Worm (Caenorhabditis elegans) whole organism, L1 larva: ENCODE results near the gene D1054.8.
A peak's percentile ranks its signal among the peaks of the same experiment; 100 is the strongest.

ENCODE experiments used
- C04F5.9 ChIP-seq: sonication (generic microtip); optimal IDR thresholded peaks from 2 replicates; lab custom pipeline; 2016; ENCODE audit warnings: missing genetic modification characterization, missing compliant biosample characterization
- Y116A8C.19 ChIP-seq: sonication (generic microtip); optimal IDR thresholded peaks from 2 replicates; lab custom pipeline; 2016; ENCODE audit warnings: missing compliant biosample characterization, missing genetic modification characterization, borderline replicate concordance
- alr-1 ChIP-seq: fragments of 200-800 bp; sonication (Bioruptor generic); optimal IDR thresholded peaks from 2 replicates; lab custom pipeline; 2018; ENCODE audit warnings: borderline replicate concordance, mild to moderate bottlenecking, missing genetic modification characterization, missing compliant biosample characterization
- blmp-1 ChIP-seq: fragments of 150-350 bp; optimal IDR thresholded peaks from 2 replicates; lab custom pipeline; 2014; ENCODE audit warnings: missing biosample characterization, missing genetic modification characterization
- ceh-8 ChIP-seq: fragments of 200-800 bp; sonication (Bioruptor generic); optimal IDR thresholded peaks from 2 replicates; lab custom pipeline; 2018; ENCODE audit warnings: mild to moderate bottlenecking, missing genetic modification characterization, moderate library complexity, missing compliant biosample characterization
- ceh-82 ChIP-seq, 3 experiments: fragments of 150-350 bp in 1 of 3; sonication (generic microtip) in 2 of 3; optimal IDR thresholded peaks; 2 replicates each; lab custom pipeline; 2014 to 2017; ENCODE audit warnings: missing biosample characterization in 3 of 3, missing genetic modification characterization in 3 of 3
- ceh-88 ChIP-seq: fragments of 200-800 bp; sonication (Bioruptor generic); IDR thresholded peaks from 2 replicates; pipeline ENCODE4 v1.3.6; 2022; ENCODE audit warnings: missing genetic modification characterization, missing compliant biosample characterization
- ceh-90 ChIP-seq: sonication (generic microtip); optimal IDR thresholded peaks from 2 replicates; lab custom pipeline; 2016; ENCODE audit warnings: missing genetic modification characterization, missing compliant biosample characterization
- dpl-1 ChIP-seq, 3 experiments: fragments of 150-350 bp in 2 of 3; sonication (generic microtip) in 1 of 3; optimal IDR thresholded peaks; 2 replicates each; lab custom pipeline; 2014 to 2017; ENCODE audit warnings: missing biosample characterization in 3 of 3, missing genetic modification characterization in 3 of 3, missing genetic modification reagents in 3 of 3
- efl-1 ChIP-seq, 4 experiments: fragments of 150-350 bp; optimal IDR thresholded peaks in 3 of 4; peaks in 1 of 4; 1 replicate in 1 of 4; 2 replicates in 3 of 4; lab custom pipeline; 2014; ENCODE audit warnings: missing biosample characterization in 2 of 4, missing genetic modification characterization in 2 of 4, missing genetic modification reagents in 2 of 4
- egl-13 ChIP-seq: sonication (generic microtip); optimal IDR thresholded peaks from 2 replicates; lab custom pipeline; 2016; ENCODE audit warnings: missing genotype, missing genetic modification reagents, missing genetic modification characterization, missing compliant biosample characterization
- elt-2 ChIP-seq: sonication (generic microtip); optimal IDR thresholded peaks from 2 replicates; lab custom pipeline; 2016; ENCODE audit warnings: missing genetic modification characterization, mild to moderate bottlenecking, inconsistent platforms, missing compliant biosample characterization, missing genetic modification reagents
- ets-5 ChIP-seq: fragments of 200-800 bp; sonication (Bioruptor generic); IDR thresholded peaks from 2 replicates; pipeline ENCODE4 v1.3.6; 2022; ENCODE audit warnings: missing genetic modification characterization, missing compliant biosample characterization
- fkh-4 ChIP-seq: sonication (generic microtip); optimal IDR thresholded peaks from 2 replicates; lab custom pipeline; 2016; ENCODE audit warnings: missing compliant biosample characterization, missing genetic modification characterization, borderline replicate concordance
- fkh-8 ChIP-seq: sonication (generic microtip); optimal IDR thresholded peaks from 2 replicates; lab custom pipeline; 2016; ENCODE audit warnings: mild to moderate bottlenecking, missing genetic modification characterization, missing compliant biosample characterization
- grh-1 ChIP-seq: fragments of 200-800 bp; sonication (Bioruptor generic); IDR thresholded peaks from 2 replicates; pipeline ENCODE4 v1.3.6; 2022; ENCODE audit warnings: missing genetic modification reagents, missing genetic modification characterization, missing compliant biosample characterization
- hlh-17 ChIP-seq: fragments of 200-800 bp; sonication (Bioruptor generic); optimal IDR thresholded peaks from 2 replicates; lab custom pipeline; 2018; ENCODE audit warnings: missing genetic modification characterization, mild to moderate bottlenecking, missing compliant biosample characterization, moderate library complexity, borderline replicate concordance
- hlh-4 ChIP-seq: sonication (generic microtip); optimal IDR thresholded peaks from 2 replicates; lab custom pipeline; 2016; ENCODE audit warnings: mild to moderate bottlenecking, missing genetic modification characterization, missing compliant biosample characterization
- hpl-2 ChIP-seq: fragments of 150-350 bp; optimal IDR thresholded peaks from 2 replicates; lab custom pipeline; 2014; ENCODE audit warnings: missing biosample characterization, missing genetic modification reagents, missing genetic modification characterization
- irx-1 ChIP-seq: sonication (generic microtip); optimal IDR thresholded peaks from 2 replicates; lab custom pipeline; 2016; ENCODE audit warnings: missing genetic modification characterization, missing compliant biosample characterization
- lin-13 ChIP-seq: fragments of 150-350 bp; optimal IDR thresholded peaks from 2 replicates; lab custom pipeline; 2014; ENCODE audit warnings: missing biosample characterization, missing genetic modification reagents, missing genetic modification characterization
- lin-14 ChIP-seq: fragments of 200-800 bp; sonication (Bioruptor generic); optimal IDR thresholded peaks from 2 replicates; lab custom pipeline; 2018; ENCODE audit warnings: mild to moderate bottlenecking, missing genetic modification characterization, moderate library complexity, missing compliant biosample characterization
- lin-39 ChIP-seq: fragments of 150-350 bp; optimal IDR thresholded peaks from 2 replicates; lab custom pipeline; 2014; ENCODE audit warnings: missing biosample characterization, missing genetic modification reagents, missing genetic modification characterization
- lsy-2 ChIP-seq, 2 experiments: fragments of 150-350 bp; optimal IDR thresholded peaks; 2 replicates each; lab custom pipeline; 2014; ENCODE audit warnings: missing biosample characterization in 2 of 2, missing genetic modification characterization in 2 of 2
- mab-9 ChIP-seq: fragments of 200-800 bp; sonication (Bioruptor generic); IDR thresholded peaks from 2 replicates; pipeline ENCODE4 v1.3.6; 2022; ENCODE audit warnings: missing genetic modification reagents, missing genetic modification characterization, missing compliant biosample characterization
- nhr-47 ChIP-seq: sonication (generic microtip); optimal IDR thresholded peaks from 2 replicates; lab custom pipeline; 2016; ENCODE audit warnings: mild to moderate bottlenecking, missing genetic modification characterization, moderate library complexity, missing compliant biosample characterization
- nhr-71 ChIP-seq: sonication (generic microtip); optimal IDR thresholded peaks from 2 replicates; lab custom pipeline; 2016; ENCODE audit warnings: mild to moderate bottlenecking, missing genetic modification characterization, moderate library complexity, missing compliant biosample characterization
- nhr-76 ChIP-seq: sonication (generic microtip); optimal IDR thresholded peaks from 2 replicates; lab custom pipeline; 2017; ENCODE audit warnings: missing biosample characterization, missing genetic modification characterization
- nhr-77 ChIP-seq: fragments of 150-350 bp; optimal IDR thresholded peaks from 2 replicates; lab custom pipeline; 2014; ENCODE audit warnings: missing biosample characterization, missing genetic modification characterization
- nhr-84 ChIP-seq: sonication (generic microtip); optimal IDR thresholded peaks from 2 replicates; lab custom pipeline; 2017; ENCODE audit warnings: missing biosample characterization, missing genetic modification characterization
- nhr-85 ChIP-seq: sonication (generic microtip); peaks from one replicate; lab custom pipeline; 2016; ENCODE audit warnings: missing genetic modification characterization, inconsistent platforms, missing compliant biosample characterization
- nhr-90 ChIP-seq: sonication (generic microtip); optimal IDR thresholded peaks from 2 replicates; lab custom pipeline; 2016; ENCODE audit warnings: mild to moderate bottlenecking, missing genetic modification characterization, missing compliant biosample characterization; ENCODE audit not compliant: poor library complexity
- pag-3 ChIP-seq: sonication (generic microtip); optimal IDR thresholded peaks from 2 replicates; lab custom pipeline; 2017; ENCODE audit warnings: missing genetic modification characterization, mild to moderate bottlenecking, missing compliant biosample characterization, antibody characterized with exemption, borderline replicate concordance; ENCODE audit not compliant: insufficient read depth
- pax-3 ChIP-seq: fragments of 200-800 bp; sonication (Bioruptor generic); optimal IDR thresholded peaks from 2 replicates; lab custom pipeline; 2018; ENCODE audit warnings: mild to moderate bottlenecking, missing genetic modification characterization, moderate library complexity, missing compliant biosample characterization
- rnt-1 ChIP-seq: sonication (generic microtip); optimal IDR thresholded peaks from 2 replicates; lab custom pipeline; 2016; ENCODE audit warnings: mild to moderate bottlenecking, missing genetic modification characterization, moderate library complexity, missing compliant biosample characterization
- sptf-1 ChIP-seq: fragments of 150-350 bp; optimal IDR thresholded peaks from 2 replicates; lab custom pipeline; 2014; ENCODE audit warnings: missing biosample characterization, missing genetic modification characterization
- swsn-7 ChIP-seq: sonication (generic microtip); optimal IDR thresholded peaks from 2 replicates; lab custom pipeline; 2016; ENCODE audit warnings: missing genetic modification characterization, missing compliant biosample characterization
- tlp-1 ChIP-seq: fragments of 150-350 bp; optimal IDR thresholded peaks from 2 replicates; lab custom pipeline; 2014; ENCODE audit warnings: missing biosample characterization, missing genetic modification characterization
- unc-130 ChIP-seq: fragments of 150-350 bp; optimal IDR thresholded peaks from 2 replicates; lab custom pipeline; 2017; ENCODE audit warnings: missing biosample characterization, missing genetic modification characterization, inconsistent platforms
- unc-30 ChIP-seq: sonication (generic microtip); optimal IDR thresholded peaks from 2 replicates; lab custom pipeline; 2017; ENCODE audit warnings: missing biosample characterization, missing genetic modification characterization
- unc-62 ChIP-seq: fragments of 150-350 bp; optimal IDR thresholded peaks from 2 replicates; lab custom pipeline; 2014; ENCODE audit warnings: missing biosample characterization, missing genetic modification reagents, missing genetic modification characterization
- unc-86 ChIP-seq: sonication (generic microtip); optimal IDR thresholded peaks from 2 replicates; lab custom pipeline; 2016; ENCODE audit warnings: missing genetic modification characterization, missing compliant biosample characterization
- vab-15 ChIP-seq: sonication (generic microtip); optimal IDR thresholded peaks from 2 replicates; lab custom pipeline; 2017; ENCODE audit warnings: missing genotype, mild to moderate bottlenecking, missing genetic modification characterization, missing compliant biosample characterization
- zip-4 ChIP-seq: fragments of 200-800 bp; sonication (Bioruptor generic); optimal IDR thresholded peaks from 2 replicates; lab custom pipeline; 2018; ENCODE audit warnings: mild to moderate bottlenecking, missing genetic modification characterization, moderate library complexity, missing compliant biosample characterization

Gene D1054.8

DNA sequence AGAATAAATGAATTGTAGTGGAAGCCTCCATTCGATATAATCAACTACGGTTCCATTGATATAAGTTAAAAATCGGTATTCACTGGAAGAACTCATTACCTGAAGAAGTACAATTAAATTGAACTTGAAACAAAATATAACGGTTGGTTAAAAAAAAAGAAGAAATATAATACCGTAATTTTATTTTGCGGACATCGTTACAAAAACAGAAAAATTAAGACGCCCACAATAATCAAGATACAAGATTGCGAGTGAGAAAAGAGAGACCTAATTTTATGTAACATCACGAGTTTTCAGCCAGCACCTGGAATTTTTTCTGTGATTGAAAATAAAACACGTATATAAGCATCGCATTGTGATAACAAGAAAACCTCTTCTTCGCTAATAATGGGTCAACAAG is 21.4 kb upstream of the D1054.8 start, which contains the start of gene sre-6:
sre-6 (minus strand) TSS at position 101 of the 400 bp plus-strand sequence.
- TF ChIP-seq alr-1 = no peak
- no peak for TF ChIP-seq hlh-17 (GFP tag; lab: Kevin White, UChicago)
- TF ChIP-seq efl-1 (optimal IDR thresholded peaks at IDR 0.05; lab: Kevin White, UChicago) = no peak
- TF ChIP-seq efl-1 (GFP tag; optimal IDR thresholded peaks at IDR 0.05 in 1 of 2; lab: Kevin White, UChicago) = peak in 1 of 2 experiments; percentile 8
- TF ChIP-seq hlh-4 = no peak
- TF ChIP-seq ceh-88 (GFP tag; lab: Robert Waterston, UW) = no peak
- no peak for TF ChIP-seq lsy-2 (tag; optimal IDR thresholded peaks at IDR 0.05; lab: Kevin White, UChicago)
- TF ChIP-seq grh-1 (GFP tag; lab: Robert Waterston, UW) = no peak
- no peak for TF ChIP-seq tlp-1 (tag; lab: Kevin White, UChicago)
- TF ChIP-seq hpl-2 = no peak
- TF ChIP-seq irx-1 (tag; lab: Kevin White, UChicago) = no peak
- TF ChIP-seq elt-2 (tag; lab: Kevin White, UChicago) = peak; percentile 26
- TF ChIP-seq C04F5.9 (tag; lab: Kevin White, UChicago) = no peak
- TF ChIP-seq unc-62 = no peak
- TF ChIP-seq nhr-84 (tag; lab: Kevin White, UChicago) = no peak
- no peak for TF ChIP-seq lin-39 (tag; lab: Kevin White, UChicago)
- TF ChIP-seq ceh-90 (tag; lab: Kevin White, UChicago) = no peak
- no peak for TF ChIP-seq vab-15

DNA sequence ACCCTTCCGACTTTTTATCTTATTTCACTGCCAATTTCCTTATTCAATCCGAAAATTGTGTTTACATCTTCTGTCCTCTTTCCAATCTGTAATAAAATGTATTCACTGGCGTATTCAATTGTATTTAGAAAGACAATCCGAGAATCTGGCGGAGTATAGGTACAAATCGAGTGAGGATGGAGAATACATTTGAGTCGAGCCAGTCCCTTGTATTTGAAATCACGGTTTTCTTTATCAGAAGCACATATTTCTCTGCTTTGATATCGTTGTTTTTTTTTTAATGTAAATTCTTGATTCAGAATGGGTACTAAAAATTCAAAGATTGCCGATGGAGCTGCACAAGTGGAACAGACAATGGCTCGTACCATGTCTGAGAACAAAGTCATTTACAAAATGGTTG is 20.0 kb upstream of the D1054.8 start, which contains the start of gene ocr-1:
ocr-1 (plus strand) TSS at position 301 of the 400 bp plus-strand sequence.
- TF ChIP-seq nhr-90 (tag; lab: Kevin White, UChicago) (no peak), fkh-4 (tag; lab: Kevin White, UChicago) (no peak), nhr-84 (tag; lab: Kevin White, UChicago) (no peak), Y116A8C.19 (no peak), pax-3 (tag; lab: Kevin White, UChicago) (no peak), nhr-47 (tag; lab: Kevin White, UChicago) (no peak), blmp-1 (tag; lab: Kevin White, UChicago) (no peak), unc-30 (tag; lab: Kevin White, UChicago) (no peak), lsy-2 (tag; optimal IDR thresholded peaks at IDR 0.05; lab: Kevin White, UChicago) (no peak), fkh-8 (tag; lab: Kevin White, UChicago) (no peak), pag-3 (tag; lab: Kevin White, UChicago) (no peak), swsn-7 (no peak), egl-13 (tag; lab: Kevin White, UChicago) (no peak), ceh-82 (tag; optimal IDR thresholded peaks at IDR 0.05; lab: Kevin White, UChicago) (no peak), ceh-8 (GFP tag; lab: Kevin White, UChicago) (no peak)

DNA sequence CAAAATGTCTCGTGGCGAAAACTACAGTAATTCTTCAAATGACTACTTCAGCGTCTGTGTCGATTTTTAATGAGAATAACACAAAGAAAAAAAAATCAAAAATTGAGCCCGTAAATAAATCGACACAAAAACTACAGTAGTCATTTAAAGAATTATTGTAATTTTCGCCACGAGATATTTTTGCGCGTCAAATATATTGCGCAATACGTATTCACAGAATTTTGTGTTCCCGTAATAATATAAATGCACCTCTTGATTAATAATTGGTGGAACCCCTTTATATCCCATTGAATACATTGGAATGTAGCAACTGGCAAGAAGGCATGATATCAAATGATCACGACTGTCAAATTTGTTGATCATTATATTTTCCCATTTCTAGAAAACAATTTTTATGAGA is 15.2 kb upstream of the D1054.8 start:
- no peak for TF ChIP-seq lin-13 (GFP tag; lab: Kevin White, UChicago)
- TF ChIP-seq nhr-76 = no peak
- no peak for TF ChIP-seq unc-130 (tag; lab: Kevin White, UChicago)
- TF ChIP-seq dpl-1 (GFP tag; optimal IDR thresholded peaks at IDR 0.05; lab: Kevin White, UChicago) = no peak
- no peak for TF ChIP-seq nhr-85 (tag; lab: Kevin White, UChicago)
- TF ChIP-seq zip-4 = no peak
- no peak for TF ChIP-seq unc-86
- no peak for TF ChIP-seq mab-9 (GFP tag; lab: Robert Waterston, UW)
- TF ChIP-seq sptf-1 = no peak
- no peak for TF ChIP-seq fkh-4 (tag; lab: Kevin White, UChicago)
- TF ChIP-seq lin-14 (GFP tag; lab: Kevin White, UChicago) = no peak
- TF ChIP-seq nhr-71 (tag; lab: Kevin White, UChicago) = no peak
- TF ChIP-seq Y116A8C.19 = no peak
- no peak for TF ChIP-seq ets-5
- TF ChIP-seq ceh-90 (tag; lab: Kevin White, UChicago) = no peak
- no peak for TF ChIP-seq nhr-77 (tag; lab: Kevin White, UChicago)
- no peak for TF ChIP-seq hlh-17 (GFP tag; lab: Kevin White, UChicago)
- no peak for TF ChIP-seq rnt-1 (tag; lab: Kevin White, UChicago)
